Worm (Caenorhabditis elegans) whole organism, L3 larva: ENCODE data around the gene C46A5.6.

Experiments used
- R02D3.7 ChIP-seq: fragments of 150-350 bp; optimal IDR thresholded peaks from 2 replicates; lab custom pipeline; 2014; ENCODE audit warnings: missing biosample characterization, missing genetic modification characterization
- ZK546.5 ChIP-seq: sonication (generic microtip); optimal IDR thresholded peaks from 2 replicates; lab custom pipeline; 2017; ENCODE audit warnings: missing biosample characterization, missing genetic modification characterization
- aly-2 ChIP-seq: fragments of 150-350 bp; optimal IDR thresholded peaks from 2 replicates; lab custom pipeline; 2014; ENCODE audit warnings: missing biosample characterization, missing genetic modification characterization
- ceh-16 ChIP-seq: sonication (generic microtip); optimal IDR thresholded peaks from 2 replicates; lab custom pipeline; 2017; ENCODE audit warnings: missing biosample characterization, missing genetic modification characterization
- ceh-28 ChIP-seq: fragments of 150-350 bp; optimal IDR thresholded peaks from 2 replicates; lab custom pipeline; 2014; ENCODE audit warnings: missing biosample characterization, missing genetic modification reagents, missing genetic modification characterization
- ceh-9 ChIP-seq: sonication (generic microtip); optimal IDR thresholded peaks from 2 replicates; lab custom pipeline; 2018; ENCODE audit warnings: missing biosample characterization, missing genetic modification characterization
- daf-12 ChIP-seq: fragments of 150-350 bp; optimal IDR thresholded peaks from 2 replicates; lab custom pipeline; 2014; ENCODE audit warnings: missing biosample characterization, missing genetic modification reagents, missing genetic modification characterization
- egl-27 ChIP-seq: sonication (generic microtip); optimal IDR thresholded peaks from 4 replicates; lab custom pipeline; 2017; ENCODE audit warnings: missing biosample characterization, missing genetic modification reagents, missing genetic modification characterization
- egl-5 ChIP-seq: fragments of 150-350 bp; optimal IDR thresholded peaks from 2 replicates; lab custom pipeline; 2017; ENCODE audit warnings: missing biosample characterization, missing genetic modification reagents, missing genetic modification characterization, inconsistent platforms
- elt-1 ChIP-seq: fragments of 150-350 bp; optimal IDR thresholded peaks from 2 replicates; lab custom pipeline; 2014; ENCODE audit warnings: missing biosample characterization, missing genetic modification characterization
- elt-2 ChIP-seq: sonication (generic microtip); optimal IDR thresholded peaks from 2 replicates; lab custom pipeline; 2016; ENCODE audit warnings: missing genetic modification reagents, mild to moderate bottlenecking, missing genetic modification characterization, missing compliant biosample characterization
- eor-1 ChIP-seq, 2 experiments: fragments of 150-350 bp; optimal IDR thresholded peaks; 2 replicates each; lab custom pipeline; 2014 to 2018; ENCODE audit warnings: missing biosample characterization in 2 of 2, missing genetic modification characterization in 2 of 2
- fkh-10 ChIP-seq: sonication (generic microtip); optimal IDR thresholded peaks from 2 replicates; lab custom pipeline; 2017; ENCODE audit warnings: missing biosample characterization, missing genetic modification reagents, missing genetic modification characterization
- fkh-2 ChIP-seq: fragments of 150-350 bp; optimal IDR thresholded peaks from 2 replicates; lab custom pipeline; 2014; ENCODE audit warnings: missing biosample characterization, missing genetic modification reagents, missing genetic modification characterization
- hmg-11 ChIP-seq: sonication (generic microtip); optimal IDR thresholded peaks from 2 replicates; lab custom pipeline; 2016; ENCODE audit warnings: missing genetic modification characterization, missing compliant biosample characterization
- jun-1 ChIP-seq: fragments of 150-350 bp; optimal IDR thresholded peaks from 2 replicates; lab custom pipeline; 2014; ENCODE audit warnings: missing biosample characterization, missing genetic modification reagents, missing genetic modification characterization
- lin-15B ChIP-seq: fragments of 150-350 bp; optimal IDR thresholded peaks from 2 replicates; lab custom pipeline; 2014; ENCODE audit warnings: missing biosample characterization, missing genetic modification characterization
- lsy-12 ChIP-seq: sonication (generic microtip); optimal IDR thresholded peaks from 2 replicates; lab custom pipeline; 2016; ENCODE audit warnings: mild to moderate bottlenecking, missing genetic modification characterization, missing compliant biosample characterization
- mdl-1 ChIP-seq: fragments of 150-350 bp; optimal IDR thresholded peaks from 2 replicates; lab custom pipeline; 2014; ENCODE audit warnings: missing biosample characterization, missing genetic modification characterization
- mml-1 ChIP-seq: fragments of 150-350 bp; sonication (generic microtip); optimal IDR thresholded peaks from 3 replicates; lab custom pipeline; 2014; ENCODE audit warnings: missing biosample characterization, missing genetic modification characterization
- nfya-1 ChIP-seq: sonication (generic microtip); optimal IDR thresholded peaks from 2 replicates; lab custom pipeline; 2017; ENCODE audit warnings: missing genetic modification characterization, mild to moderate bottlenecking, missing compliant biosample characterization, antibody characterized with exemption, moderate library complexity; ENCODE audit not compliant: insufficient read depth
- nhr-11 ChIP-seq: fragments of 150-350 bp; optimal IDR thresholded peaks from 2 replicates; lab custom pipeline; 2014; ENCODE audit warnings: missing biosample characterization, missing genetic modification characterization
- nhr-12 ChIP-seq: fragments of 150-350 bp; optimal IDR thresholded peaks from 2 replicates; lab custom pipeline; 2014; ENCODE audit warnings: missing biosample characterization, missing genetic modification characterization
- nhr-23 ChIP-seq: fragments of 150-350 bp; optimal IDR thresholded peaks from 2 replicates; lab custom pipeline; 2014; ENCODE audit warnings: missing biosample characterization, missing genetic modification reagents, missing genetic modification characterization
- nhr-25 ChIP-seq: sonication (generic microtip); optimal IDR thresholded peaks from 2 replicates; lab custom pipeline; 2017; ENCODE audit warnings: missing biosample characterization, missing genetic modification characterization
- nhr-28 ChIP-seq: fragments of 150-350 bp; optimal IDR thresholded peaks from 2 replicates; lab custom pipeline; 2014; ENCODE audit warnings: missing biosample characterization, missing genetic modification characterization
- nhr-67 ChIP-seq: fragments of 150-350 bp; optimal IDR thresholded peaks from 2 replicates; lab custom pipeline; 2014; ENCODE audit warnings: missing biosample characterization, missing genetic modification characterization
- nhr-76 ChIP-seq: fragments of 150-350 bp; sonication (generic microtip); optimal IDR thresholded peaks from 5 replicates; lab custom pipeline; 2014; ENCODE audit warnings: missing biosample characterization, missing genetic modification characterization
- nhr-77 ChIP-seq: fragments of 150-350 bp; optimal IDR thresholded peaks from 2 replicates; lab custom pipeline; 2014; ENCODE audit warnings: missing biosample characterization, missing genetic modification characterization
- pha-4 ChIP-seq: fragments of 150-350 bp; optimal IDR thresholded peaks from 2 replicates; lab custom pipeline; 2014; ENCODE audit warnings: missing biosample characterization, missing genetic modification reagents, missing genetic modification characterization
- pqm-1 ChIP-seq: fragments of 150-350 bp; optimal IDR thresholded peaks from 2 replicates; lab custom pipeline; 2017; ENCODE audit warnings: missing biosample characterization, missing genetic modification characterization, inconsistent platforms
- sea-2 ChIP-seq: fragments of 150-350 bp; sonication (generic microtip); optimal IDR thresholded peaks from 4 replicates; lab custom pipeline; 2014; ENCODE audit warnings: missing biosample characterization, missing genetic modification reagents, missing genetic modification characterization
- skn-1 ChIP-seq: fragments of 150-350 bp; optimal IDR thresholded peaks from 2 replicates; lab custom pipeline; 2014; ENCODE audit warnings: missing biosample characterization, missing genetic modification characterization
- snpc-4 ChIP-seq: fragments of 150-350 bp; optimal IDR thresholded peaks from 2 replicates; lab custom pipeline; 2014; ENCODE audit warnings: missing biosample characterization, missing genetic modification characterization
- tbx-2 ChIP-seq: sonication (generic microtip); optimal IDR thresholded peaks from 2 replicates; lab custom pipeline; 2016; ENCODE audit warnings: mild to moderate bottlenecking, missing genetic modification characterization, missing compliant biosample characterization
- unc-39 ChIP-seq: sonication (generic microtip); optimal IDR thresholded peaks from 4 replicates; lab custom pipeline; 2017; ENCODE audit warnings: missing biosample characterization, missing genetic modification characterization
- zag-1 ChIP-seq: fragments of 150-350 bp; optimal IDR thresholded peaks from 2 replicates; lab custom pipeline; 2014; ENCODE audit warnings: missing biosample characterization, missing genetic modification characterization
- ztf-11 ChIP-seq: fragments of 150-350 bp; optimal IDR thresholded peaks from 2 replicates; lab custom pipeline; 2014; ENCODE audit warnings: missing biosample characterization, missing genetic modification characterization
- ztf-4 ChIP-seq: fragments of 150-350 bp; optimal IDR thresholded peaks from 2 replicates; lab custom pipeline; 2014; ENCODE audit warnings: missing biosample characterization, missing genetic modification characterization

The C46A5.6 gene

DNA sequence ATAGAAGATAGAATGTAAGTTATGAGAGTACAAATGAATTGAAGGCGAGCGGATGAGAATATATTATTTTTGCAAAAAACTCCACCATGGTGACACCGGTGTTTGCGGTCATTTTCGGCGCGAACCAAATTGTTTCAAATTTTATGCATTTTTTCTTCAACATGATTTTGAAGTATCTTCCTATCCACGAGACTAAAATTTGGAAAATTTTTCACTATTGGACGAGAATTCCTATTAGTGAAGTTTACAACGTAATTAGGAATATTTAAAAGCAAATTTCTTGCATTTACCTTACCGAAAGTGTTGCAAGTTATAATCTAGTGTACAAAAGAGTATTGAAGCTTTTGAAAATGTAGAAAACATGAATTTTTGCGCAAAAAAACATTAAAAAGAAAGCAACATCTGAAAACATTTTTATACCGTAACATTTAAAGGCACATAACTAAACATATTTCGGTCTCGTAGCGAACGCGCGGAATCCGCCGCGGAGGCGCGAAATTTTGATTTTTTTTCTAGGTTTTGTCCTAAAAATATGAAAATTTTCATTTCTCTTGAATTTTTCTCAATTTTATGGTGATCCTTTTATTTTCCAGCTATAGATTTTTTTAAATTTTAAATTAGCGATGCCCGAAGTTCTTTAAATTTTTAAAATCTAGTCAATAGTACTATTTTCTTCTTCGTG lies 32.9 kb upstream of the C46A5.6 start, which contains the start of gene sgo-1:
Gene sgo-1 (minus strand): TSS at position 51 of the 682 bp plus-strand sequence.
- TF ChIP-seq zag-1 (no peak), ceh-9 (tag; lab: Kevin White, UChicago) (no peak), mml-1 (no peak), elt-1 (tag; lab: Kevin White, UChicago) (no peak), nhr-28 (tag; lab: Kevin White, UChicago) (no peak), pha-4 (tag; lab: Kevin White, UChicago) (no peak), ceh-28 (tag; lab: Kevin White, UChicago) (no peak), nhr-76 (tag; lab: Kevin White, UChicago) (no peak), nhr-11 (tag; lab: Kevin White, UChicago) (no peak), daf-12 (no peak), ztf-4 (no peak), sea-2 (GFP tag; lab: Kevin White, UChicago) (no peak), lsy-12 (no peak), ztf-11 (no peak)

DNA sequence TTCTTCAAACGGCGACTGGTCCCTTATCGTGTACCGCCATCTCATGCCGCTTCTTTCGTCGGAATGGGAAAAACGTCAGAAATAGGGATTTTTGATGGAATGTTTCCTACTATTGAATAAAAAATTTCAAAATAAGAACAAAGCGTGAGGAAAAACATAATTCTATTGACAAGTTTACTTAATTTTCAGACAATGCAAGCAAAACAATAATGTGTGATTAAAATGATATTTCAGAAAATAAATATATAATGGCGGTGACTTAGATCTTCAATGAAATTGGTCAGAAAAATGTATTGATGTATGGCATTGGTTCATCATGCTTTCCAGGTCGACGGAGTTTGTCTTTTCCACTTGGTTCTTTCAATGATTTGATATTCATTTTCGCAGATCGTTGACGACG lies 31.1 kb upstream of the C46A5.6 start, which contains the start of gene ntp-1:
Gene ntp-1 (minus strand): TSS at position 101 of the 400 bp plus-strand sequence.
- TF ChIP-seq ceh-16 (tag; lab: Kevin White, UChicago) (no peak), mml-1 (no peak), nhr-67 (tag; lab: Kevin White, UChicago) (no peak), mdl-1 (tag; lab: Kevin White, UChicago) (no peak), pha-4 (tag; lab: Kevin White, UChicago) (no peak), elt-1 (tag; lab: Kevin White, UChicago) (no peak), skn-1 (tag; lab: Kevin White, UChicago) (no peak), nhr-76 (tag; lab: Kevin White, UChicago) (no peak), sea-2 (GFP tag; lab: Kevin White, UChicago) (no peak), ZK546.5 (no peak), unc-39 (tag; lab: Kevin White, UChicago) (no peak)

DNA sequence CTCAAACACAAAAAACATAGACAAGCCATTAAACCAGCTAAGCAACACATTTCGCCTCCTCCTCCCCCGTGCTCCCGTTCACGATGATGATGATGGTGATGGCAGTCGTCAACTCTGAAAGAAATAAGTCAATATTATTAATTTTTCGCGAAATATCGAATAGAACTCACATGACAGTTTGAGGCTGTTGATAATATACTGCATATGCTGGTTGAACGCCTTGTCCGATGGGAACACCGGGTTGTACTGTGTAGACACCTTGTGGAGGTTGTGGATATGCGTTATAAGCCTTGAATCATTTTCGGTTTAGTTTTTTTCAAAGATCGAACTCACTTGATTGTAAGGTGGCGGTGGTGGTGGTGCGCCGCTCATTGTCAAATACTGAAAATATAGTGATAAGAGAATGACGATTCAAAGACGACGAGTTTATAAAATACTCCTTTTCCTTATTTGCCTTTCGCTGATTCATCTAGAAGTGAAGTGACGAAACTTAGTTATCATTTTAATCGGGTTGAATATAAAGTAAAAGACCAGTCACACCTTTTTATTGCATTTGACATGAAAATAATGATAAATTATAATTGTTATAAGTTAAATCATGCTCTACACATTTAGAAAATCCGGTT lies 28.3 kb upstream of the C46A5.6 start, which contains the start of gene C33H5.13:
Gene C33H5.13 (minus strand): TSS at position 443 of the 626 bp plus-strand sequence.
- TF ChIP-seq egl-5 (tag; lab: Kevin White, UChicago), result no peak
- peak; percentile 49 for TF ChIP-seq pha-4 (tag; lab: Kevin White, UChicago)
- peak; percentile 73 for TF ChIP-seq pqm-1 (tag; lab: Kevin White, UChicago)
- peak; percentile 79 for TF ChIP-seq elt-2 (tag; lab: Kevin White, UChicago)
- TF ChIP-seq egl-27, result no peak
- TF ChIP-seq R02D3.7 (tag; lab: Kevin White, UChicago), result no peak
- no peak for TF ChIP-seq nhr-23
- no peak for TF ChIP-seq eor-1 (tag; optimal IDR thresholded peaks at IDR 0.05; lab: Kevin White, UChicago)

DNA sequence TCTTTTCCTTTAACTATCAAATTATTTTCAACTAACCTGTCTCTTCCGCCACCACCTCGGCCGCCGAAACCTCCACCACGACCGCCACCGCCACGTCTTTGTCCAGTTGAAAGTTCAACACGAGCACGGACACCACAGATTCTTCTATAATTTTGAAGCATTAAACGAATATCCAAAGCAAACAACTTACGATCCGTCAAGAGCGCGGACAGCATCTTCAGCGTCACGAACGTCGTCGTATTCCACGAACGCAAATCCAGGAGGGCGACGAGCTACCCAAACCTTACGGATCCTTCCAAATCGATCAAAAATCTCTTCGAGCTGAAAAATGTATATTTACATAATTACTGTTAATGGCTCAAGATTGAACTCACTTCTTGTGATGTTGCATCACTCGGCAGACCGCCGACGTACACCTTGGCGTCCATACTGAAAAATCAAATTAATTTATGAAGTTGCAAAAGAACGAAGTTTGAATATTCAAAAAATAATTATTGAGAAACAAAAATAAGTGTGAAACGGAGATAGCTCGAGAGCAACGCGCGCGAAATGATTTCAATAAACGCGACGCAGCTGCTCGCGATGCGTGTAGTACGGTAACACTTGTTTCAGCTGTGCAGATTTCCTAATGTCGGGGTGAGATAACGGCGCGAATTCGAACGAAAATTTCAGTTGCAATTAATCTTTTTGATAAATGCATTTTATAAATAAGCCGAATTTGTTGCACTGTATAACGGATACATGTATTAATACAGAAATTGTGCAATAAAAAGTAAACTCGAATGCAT lies 27.3 kb upstream of the C46A5.6 start, which contains the start of gene rsp-6:
Gene rsp-6 (minus strand): TSS at position 429 of the 788 bp plus-strand sequence.
- TF ChIP-seq nhr-11 (tag; lab: Kevin White, UChicago) (peak; percentile 28), skn-1 (tag; lab: Kevin White, UChicago) (peak; percentile 90), nhr-76 (tag; lab: Kevin White, UChicago) (no peak), tbx-2 (tag; lab: Kevin White, UChicago) (no peak), elt-1 (tag; lab: Kevin White, UChicago) (peak; percentile 57), jun-1 (peak; percentile 59), ceh-9 (tag; lab: Kevin White, UChicago) (no peak), mdl-1 (tag; lab: Kevin White, UChicago) (no peak), ztf-11 (no peak), ceh-28 (tag; lab: Kevin White, UChicago) (peak; percentile 40), nhr-77 (tag; lab: Kevin White, UChicago) (peak; percentile 4), hmg-11 (peak; percentile 66), nfya-1 (tag; lab: Kevin White, UChicago) (peak; percentile 98), fkh-2 (tag; lab: Kevin White, UChicago) (no peak), fkh-10 (GFP tag; lab: Kevin White, UChicago) (no peak), nhr-28 (tag; lab: Kevin White, UChicago) (no peak), ztf-4 (no peak), aly-2 (no peak), unc-39 (tag; lab: Kevin White, UChicago) (no peak), ZK546.5 (no peak), sea-2 (GFP tag; lab: Kevin White, UChicago) (no peak), daf-12 (no peak), egl-5 (tag; lab: Kevin White, UChicago) (peak; percentile 96), eor-1 (tag; optimal IDR thresholded peaks at IDR 0.05; lab: Kevin White, UChicago) (no peak), egl-27 (peak; percentile 9), elt-2 (tag; lab: Kevin White, UChicago) (peak; percentile 65), lin-15B (peak; percentile 97), nhr-25 (peak; percentile 78), mml-1 (no peak), nhr-12 (tag; lab: Kevin White, UChicago) (no peak), ceh-16 (tag; lab: Kevin White, UChicago) (no peak), snpc-4 (tag; lab: Kevin White, UChicago) (peak; percentile 82), lsy-12 (peak; percentile 58), nhr-23 (peak; percentile 73)
